Worm (Caenorhabditis elegans): ENCODE results near the gene nhr-38.

Gene nhr-38

DNA sequence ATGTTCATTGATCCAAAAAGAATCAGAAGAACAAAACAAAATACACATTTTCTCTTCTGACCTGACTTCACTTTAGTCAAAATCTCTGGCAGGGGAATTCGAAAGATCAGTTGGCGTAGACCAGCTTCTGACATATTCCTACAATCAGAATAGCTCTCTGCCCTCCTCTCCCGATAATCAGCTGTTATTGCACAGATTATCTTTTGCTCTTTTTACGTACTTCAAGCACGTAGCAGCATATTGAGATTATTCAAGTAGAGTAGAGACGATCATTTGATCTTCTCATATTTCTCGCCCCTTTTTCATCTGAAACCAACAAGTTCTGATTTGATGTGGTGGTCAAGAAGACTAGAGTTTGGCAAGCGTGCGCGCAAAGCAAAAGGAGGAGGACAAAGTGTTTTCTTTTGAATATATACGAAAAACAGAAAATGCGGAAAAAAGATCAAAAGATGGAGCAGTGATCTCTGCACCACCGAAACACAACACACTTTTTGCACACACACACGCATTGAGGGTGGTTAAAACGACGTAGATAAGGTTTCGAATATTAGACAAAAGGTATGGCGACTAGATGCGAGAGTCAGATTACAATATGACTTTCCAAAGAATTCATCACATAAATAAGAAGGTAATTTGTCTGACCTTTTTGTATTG lies 36.2 kb upstream of the nhr-38 start (continued):
- peak; percentile 4 for TF ChIP-seq nhr-28 (tag; optimal IDR thresholded peaks at IDR 0.05)

DNA sequence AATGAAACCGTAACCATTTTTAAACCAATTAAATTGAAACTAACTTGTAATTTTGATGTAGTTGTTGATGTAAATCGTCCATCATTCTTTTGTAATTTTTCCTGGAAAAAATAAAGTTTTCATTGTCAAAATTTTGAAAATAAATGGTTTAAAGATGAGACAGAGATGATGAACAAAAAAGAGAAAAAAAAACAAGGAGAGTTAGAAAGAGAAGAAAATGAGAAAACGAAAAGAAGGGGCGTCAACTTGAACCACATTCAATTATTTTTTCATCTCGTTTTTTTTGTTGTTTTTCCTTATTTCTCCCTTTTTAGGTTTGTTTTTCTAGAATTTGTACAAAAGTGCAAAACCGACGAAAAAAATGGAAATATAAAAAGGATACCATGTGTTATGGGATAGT lies 34.4 kb upstream of the nhr-38 start, which contains the start of gene nhr-34:
nhr-34 (minus strand) TSS at position 101 of the 400 bp plus-strand sequence.
- TF ChIP-seq T20F7.1 (GFP tag; optimal IDR thresholded peaks at IDR 0.05) (peak; percentile 33), mes-2 (tag; optimal IDR thresholded peaks at IDR 0.05; ENCODE audit: poor library complexity, severe bottlenecking) (no peak)

DNA sequence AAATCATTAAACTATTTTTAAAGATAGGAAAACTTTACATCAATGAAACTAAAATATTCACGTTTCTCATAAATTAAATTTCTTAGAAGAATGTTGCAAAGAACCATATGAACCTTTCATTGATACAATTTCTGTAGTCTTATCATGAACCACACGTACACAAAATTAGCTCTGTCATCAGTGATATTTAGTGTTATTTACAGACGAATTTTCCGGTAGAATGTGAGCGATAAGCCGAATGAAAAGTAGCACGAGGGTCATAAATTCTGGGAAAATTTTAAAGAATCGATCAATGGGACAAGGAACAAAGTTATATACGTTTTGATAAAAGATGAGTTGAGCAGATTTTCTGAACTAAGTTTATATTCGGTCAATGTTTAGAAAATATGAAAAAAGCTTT lies 33.5 kb upstream of the nhr-38 start:
- peak; percentile 89 for TF ChIP-seq dve-1 (tag; optimal IDR thresholded peaks at IDR 0.05; ENCODE audit: insufficient read depth)
- peak; percentile 7 for TF ChIP-seq mxl-3 (GFP tag; optimal IDR thresholded peaks at IDR 0.05)
- peak; percentile 81 for TF ChIP-seq nhr-10 (tag; optimal IDR thresholded peaks at IDR 0.05)
- peak; percentile 45 for TF ChIP-seq mep-1 (tag; optimal IDR thresholded peaks at IDR 0.05)
- peak; percentile 75 for TF ChIP-seq hlh-11 (tag; optimal IDR thresholded peaks at IDR 0.05)
- no peak for TF ChIP-seq lin-15B (tag; optimal IDR thresholded peaks at IDR 0.05)
- peak in 1 of 2 experiments; percentile 35 for TF ChIP-seq hif-1 (tag; optimal IDR thresholded peaks at IDR 0.05)
- TF ChIP-seq spr-3 (GFP tag; optimal IDR thresholded peaks at IDR 0.05) = no peak
- peak; percentile 89 for TF ChIP-seq dmd-6 (GFP tag; IDR thresholded peaks at IDR 0.05)
- TF ChIP-seq mdl-1 (tag; optimal IDR thresholded peaks at IDR 0.05) = peak in 1 of 2 experiments; percentile 70
- peak; percentile 17 for TF ChIP-seq T20F7.1 (GFP tag; optimal IDR thresholded peaks at IDR 0.05)
- TF ChIP-seq nhr-42 (GFP tag; IDR thresholded peaks at IDR 0.05) = no peak
- TF ChIP-seq lin-29 (GFP tag; IDR thresholded peaks at IDR 0.05) = no peak
- peak; percentile 47 for TF ChIP-seq pqm-1 (tag; optimal IDR thresholded peaks at IDR 0.05)
- TF ChIP-seq dmd-8 (GFP tag; IDR thresholded peaks at IDR 0.05) = no peak
- 0 out of 2 replicates have a peak, but pooled peaks have one; percentile 47 for TF ChIP-seq lin-1 (GFP tag; IDR thresholded peaks at IDR 0.05)
- peak; percentile 85 for TF ChIP-seq php-3 (GFP tag; IDR thresholded peaks at IDR 0.05)
- TF ChIP-seq nhr-77 (tag; optimal IDR thresholded peaks at IDR 0.05) = peak; percentile 65
- TF ChIP-seq ces-1 (GFP tag; optimal IDR thresholded peaks at IDR 0.05) = no peak
- TF ChIP-seq nhr-102 (tag; optimal IDR thresholded peaks at IDR 0.05) = peak; percentile 23
- TF ChIP-seq nhr-48 (tag; optimal IDR thresholded peaks at IDR 0.05) = peak; percentile 27
- TF ChIP-seq daf-16 (GFP tag; optimal IDR thresholded peaks at IDR 0.05) = no peak
- peak; percentile 98 for TF ChIP-seq daf-16 (tag; optimal IDR thresholded peaks at IDR 0.05)
- peak; percentile 95 for TF ChIP-seq nhr-28 (tag; optimal IDR thresholded peaks at IDR 0.05)
- peak; percentile 58 for TF ChIP-seq hlh-30 (tag; optimal IDR thresholded peaks at IDR 0.05; ENCODE audit: insufficient read depth)

DNA sequence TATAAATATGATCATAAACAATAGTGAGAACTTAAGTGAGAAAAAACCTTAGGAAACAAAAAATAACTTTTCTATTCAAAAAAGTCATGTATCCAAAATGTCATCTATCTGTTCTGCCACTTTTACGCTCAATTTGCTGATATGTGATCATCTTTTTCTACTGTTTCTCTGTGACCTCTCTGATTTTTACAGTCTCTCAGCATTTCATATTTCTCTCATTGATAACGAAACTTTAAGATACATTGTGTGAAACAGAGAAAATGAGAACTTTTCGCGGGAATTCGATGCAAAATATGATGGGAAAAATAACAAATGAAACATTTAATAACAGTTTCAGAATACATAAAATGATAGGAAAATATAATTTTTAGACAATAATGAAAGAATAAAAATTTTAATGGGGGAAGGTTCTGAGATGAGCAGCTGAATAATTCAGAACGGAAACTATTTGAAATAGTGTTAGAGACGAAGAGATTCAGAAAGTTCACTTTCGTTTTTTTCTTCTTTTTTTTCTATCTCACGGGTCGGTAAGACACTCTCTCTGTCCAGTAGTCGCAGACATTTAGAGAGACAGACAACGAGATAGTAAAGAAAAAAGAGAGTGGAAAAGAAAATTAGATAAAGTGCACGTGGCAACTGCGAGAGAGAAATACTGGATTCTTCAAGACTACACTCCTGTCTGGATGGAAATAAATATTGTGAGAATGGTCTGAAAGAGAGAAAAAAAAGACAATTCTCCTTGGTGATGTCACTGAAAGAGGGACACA lies 32.6 kb upstream of the nhr-38 start:
- TF ChIP-seq ceh-62 (tag; optimal IDR thresholded peaks at IDR 0.05) = no peak
- peak; percentile 74 for TF ChIP-seq dve-1 (tag; optimal IDR thresholded peaks at IDR 0.05; ENCODE audit: insufficient read depth)
- no peak for TF ChIP-seq attf-4 (tag; optimal IDR thresholded peaks at IDR 0.05)
- no peak for TF ChIP-seq snpc-4 (tag; optimal IDR thresholded peaks at IDR 0.05)
- TF ChIP-seq ceh-82 (tag; optimal IDR thresholded peaks at IDR 0.05) = no peak
- peak; percentile 81 for TF ChIP-seq ces-1 (GFP tag; optimal IDR thresholded peaks at IDR 0.05)
- peak; percentile 92 for TF ChIP-seq dmd-6 (GFP tag; IDR thresholded peaks at IDR 0.05)
- TF ChIP-seq ZK546.5 (tag; optimal IDR thresholded peaks at IDR 0.05) = no peak
- no peak for TF ChIP-seq D1046.2 (GFP tag; IDR thresholded peaks at IDR 0.05)
- TF ChIP-seq saeg-2 (GFP tag; IDR thresholded peaks at IDR 0.05) = no peak
- TF ChIP-seq duxl-1 (tag; optimal IDR thresholded peaks at IDR 0.05; ENCODE audit: poor library complexity) = no peak
- peak; percentile 62 for TF ChIP-seq nhr-11 (tag; optimal IDR thresholded peaks at IDR 0.05)
- TF ChIP-seq hmg-1.1 (GFP tag; IDR thresholded peaks at IDR 0.05) = peak; percentile 56
- TF ChIP-seq tra-1 (GFP tag; IDR thresholded peaks at IDR 0.05) = peak; percentile 69
- peak; percentile 53 for TF ChIP-seq pqm-1 (tag; optimal IDR thresholded peaks at IDR 0.05)
- TF ChIP-seq ceh-28 (tag; optimal IDR thresholded peaks at IDR 0.05) = no peak
- TF ChIP-seq zip-2 (tag; optimal IDR thresholded peaks at IDR 0.05) = no peak
- peak; percentile 32; the same call in 1 of the 2 replicates for TF ChIP-seq lin-29 (GFP tag; IDR thresholded peaks at IDR 0.05)
- no peak for TF ChIP-seq skn-1 (tag; optimal IDR thresholded peaks at IDR 0.05)
- TF ChIP-seq lin-38 (GFP tag; IDR thresholded peaks at IDR 0.05) = no peak; the same call in 1 of the 2 replicates
- TF ChIP-seq tag-97 (GFP tag; IDR thresholded peaks at IDR 0.05) = no peak
- TF ChIP-seq madf-5 (GFP tag; IDR thresholded peaks at IDR 0.05) = no peak
- TF ChIP-seq T26A8.4 (GFP tag; IDR thresholded peaks at IDR 0.05) = peak; percentile 49; the same call in 1 of the 2 replicates

All from whole organism, L4 larva.